Fruit fly (Drosophila melanogaster) ovary, adult (tissue): ENCODE measurements around the gene Alg12.

Experiments
- CG17801 ChIP-seq: fragments of 200-800 bp; optimal IDR thresholded peaks from 2 replicates; lab custom pipeline; 2019; ENCODE audit warnings: missing biosample characterization, mild to moderate bottlenecking, missing genetic modification characterization, moderate library complexity; ENCODE audit not compliant: partially characterized antibody

Alg12 gene

dm6 chr3R:9783240-9783917 lies 27.1 kb downstream of the Alg12 start:
- TF ChIP-seq CG17801 (GFP tag; lab: Kevin White, UChicago): peak; percentile 55

- no peak for TF ChIP-seq CG17801 (GFP tag; lab: Kevin White, UChicago)
These were observed 28.2 kb downstream of the Alg12 start, which contains the start of the genes MtnA and CG8500 for dm6 chr3R:9784341-9785062. Gene MtnA (minus strand): TSS chr3R:9784370. Gene CG8500 (plus strand): TSS chr3R:9784653.

- TF ChIP-seq CG17801 (GFP tag; lab: Kevin White, UChicago): peak; percentile 84
These were observed 35.0 kb downstream of the Alg12 start, which contains the start of the genes CG12945 and CG8507 for dm6 chr3R:9791177-9791806. Gene CG12945 (minus strand): TSS chr3R:9791221. Gene CG8507 (plus strand): TSS chr3R:9791483.

dm6 chr3R:9793018-9793417 lies 36.7 kb downstream of the Alg12 start, which contains the start of gene CG8516:
Gene CG8516 (plus strand): TSS chr3R:9793295.
- TF ChIP-seq CG17801 (GFP tag; lab: Kevin White, UChicago): peak; percentile 51

dm6 chr3R:9800644-9801330 lies 44.5 kb downstream of the Alg12 start, which contains the start of the genes CG9467 and CG8526:
Gene CG9467 (minus strand): TSS chr3R:9801026.
Gene CG8526 (plus strand): TSS chr3R:9801280.
- TF ChIP-seq CG17801 (GFP tag; lab: Kevin White, UChicago): peak; percentile 8
